Worm (Caenorhabditis elegans) whole organism, early embryonic: Measurements from ENCODE around the gene clc-13.

Source experiments
- B0310.2 ChIP-seq: sonication (generic microtip); optimal IDR thresholded peaks from 2 replicates; lab custom pipeline; 2016; ENCODE audit warnings: mild to moderate bottlenecking, missing genetic modification characterization, missing compliant biosample characterization
- F13C5.2 ChIP-seq: sonication (generic microtip); optimal IDR thresholded peaks from 2 replicates; lab custom pipeline; 2017; ENCODE audit warnings: mild to moderate bottlenecking, missing genetic modification characterization, inconsistent platforms, missing compliant biosample characterization
- aly-1 ChIP-seq: sonication (generic microtip); optimal IDR thresholded peaks from 2 replicates; lab custom pipeline; 2016; ENCODE audit warnings: missing genetic modification characterization, missing compliant biosample characterization
- ama-1 ChIP-seq: fragments of 150-350 bp; optimal IDR thresholded peaks from 2 replicates; lab custom pipeline; 2014
- ceh-13 ChIP-seq: fragments of 200-800 bp; sonication (Bioruptor generic); optimal IDR thresholded peaks from 2 replicates; lab custom pipeline; 2018; ENCODE audit warnings: mild to moderate bottlenecking, missing genetic modification characterization, missing compliant biosample characterization
- ceh-36 ChIP-seq: sonication (generic microtip); optimal IDR thresholded peaks from 2 replicates; lab custom pipeline; 2016; ENCODE audit warnings: missing genetic modification characterization, inconsistent platforms, missing compliant biosample characterization
- ets-7 ChIP-seq: sonication (generic microtip); optimal IDR thresholded peaks from 2 replicates; lab custom pipeline; 2016; ENCODE audit warnings: missing genotype, missing genetic modification characterization, missing compliant biosample characterization
- flt-1 ChIP-seq: fragments of 200-800 bp; sonication (Bioruptor generic); IDR thresholded peaks from 2 replicates; pipeline ENCODE4 v1.3.6; 2022; ENCODE audit warnings: missing genetic modification characterization, missing compliant biosample characterization
- hnd-1 ChIP-seq: sonication (generic microtip); optimal IDR thresholded peaks from 2 replicates; lab custom pipeline; 2016; ENCODE audit warnings: missing genetic modification characterization, missing compliant biosample characterization
- sea-1 ChIP-seq: fragments of 200-800 bp; sonication (Bioruptor generic); conservative IDR thresholded peaks from 2 replicates; pipeline ENCODE4 v1.3.6; 2022; ENCODE audit warnings: missing genetic modification characterization, missing compliant biosample characterization
- tbx-37 ChIP-seq: fragments of 200-800 bp; sonication (Bioruptor generic); conservative IDR thresholded peaks from 2 replicates; pipeline ENCODE4 v1.3.6; 2022; ENCODE audit warnings: missing genetic modification reagents, missing genetic modification characterization, missing compliant biosample characterization

DNA sequence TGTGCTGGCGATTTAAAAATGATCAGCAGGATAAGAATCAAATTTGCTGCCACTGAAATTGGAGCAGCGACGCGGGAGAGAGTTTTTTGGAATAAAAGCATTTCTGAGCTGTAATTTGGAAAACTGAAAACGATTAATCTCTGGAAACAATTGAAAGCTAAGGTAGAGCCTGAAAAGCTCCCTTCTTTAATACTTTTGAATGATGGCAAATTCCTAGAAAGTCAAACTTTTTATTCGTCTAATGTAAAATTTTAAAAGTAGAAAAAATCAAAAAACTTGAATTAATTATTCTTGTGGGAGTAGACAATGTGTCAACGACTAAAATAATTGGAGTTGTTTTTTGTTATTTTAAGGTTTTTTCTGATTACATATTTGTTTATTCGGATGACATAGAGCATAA, 14.0 kb upstream of the clc-13 start, which contains the start of gene str-217:
- no peak for TF ChIP-seq flt-1
- TF ChIP-seq ets-7 = no peak
- no peak for TF ChIP-seq tbx-37
- no peak for TF ChIP-seq aly-1 (tag; lab: Kevin White, UChicago)
- no peak for TF ChIP-seq ceh-13 (GFP tag; lab: Kevin White, UChicago)
- TF ChIP-seq ama-1 (lab: Kevin White, UChicago) = no peak
- no peak for TF ChIP-seq F13C5.2 (tag; lab: Kevin White, UChicago)
- no peak for TF ChIP-seq hnd-1 (tag; lab: Kevin White, UChicago)
- TF ChIP-seq ceh-36 = no peak
- TF ChIP-seq sea-1 = no peak
- TF ChIP-seq B0310.2 (tag; lab: Kevin White, UChicago) = no peak
